Fruit fly (Drosophila melanogaster) whole organism, embryonic: ENCODE results near the gene Shmt.

ENCODE experiments used
- Asciz ChIP-seq: fragments of 200-800 bp; sonication (Bioruptor generic); optimal IDR thresholded peaks from 2 replicates; lab custom pipeline; 2017; ENCODE audit warnings: missing biosample characterization, mild to moderate bottlenecking, missing genetic modification characterization, missing genetic modification reagents
- Atf6 ChIP-seq: fragments of 200-800 bp; sonication (Bioruptor generic); IDR thresholded peaks from 2 replicates; pipeline ENCODE4 v1.3.6; 2022; ENCODE audit warnings: missing biosample characterization, missing genetic modification characterization
- Bteb2 ChIP-seq: fragments of 200-800 bp; sonication (Bioruptor generic); optimal IDR thresholded peaks from 2 replicates; lab custom pipeline; 2016; ENCODE audit warnings: missing biosample characterization, missing genetic modification characterization
- CG10209 ChIP-seq: fragments of 200-800 bp; sonication (Bioruptor generic); optimal IDR thresholded peaks from 3 replicates; lab custom pipeline; 2017; ENCODE audit warnings: missing biosample characterization, mild to moderate bottlenecking, missing genetic modification characterization, missing genetic modification reagents
- CG10431 ChIP-seq: fragments of 200-800 bp; sonication (Bioruptor generic); optimal IDR thresholded peaks from 3 replicates; lab custom pipeline; 2018; ENCODE audit warnings: missing biosample characterization, mild to moderate bottlenecking, missing genetic modification characterization
- CG11247 ChIP-seq: fragments of 200-800 bp; sonication (Bioruptor generic); IDR thresholded peaks from 2 replicates; pipeline ENCODE4 v1.3.6; 2022; ENCODE audit warnings: missing biosample characterization, missing genetic modification characterization
- CG11456 ChIP-seq: fragments of 200-800 bp; sonication (Bioruptor generic); IDR thresholded peaks from 3 replicates; pipeline ENCODE4 v1.3.6; 2022; ENCODE audit warnings: missing biosample characterization, missing genetic modification characterization
- CG11504 ChIP-seq: fragments of 200-800 bp; sonication (Bioruptor generic); optimal IDR thresholded peaks from 3 replicates; lab custom pipeline; 2019; ENCODE audit warnings: missing biosample characterization, mild to moderate bottlenecking, missing genetic modification characterization, moderate library complexity
- CG11695 ChIP-seq: fragments of 200-800 bp; sonication (Bioruptor generic); IDR thresholded peaks from 3 replicates; pipeline ENCODE4 v1.3.6; 2022; ENCODE audit warnings: missing biosample characterization, missing genetic modification characterization
- CG11723 ChIP-seq: fragments of 200-800 bp; sonication (Bioruptor generic); optimal IDR thresholded peaks from 2 replicates; lab custom pipeline; 2017; ENCODE audit warnings: missing biosample characterization, mild to moderate bottlenecking, missing genetic modification characterization
- CG12391 ChIP-seq: fragments of 200-800 bp; sonication (Bioruptor generic); optimal IDR thresholded peaks from 3 replicates; lab custom pipeline; 2018; ENCODE audit warnings: missing biosample characterization, mild to moderate bottlenecking, missing genetic modification characterization, moderate library complexity
- CG12659 ChIP-seq: fragments of 200-800 bp; sonication (Bioruptor generic); optimal IDR thresholded peaks from 3 replicates; lab custom pipeline; 2017; ENCODE audit warnings: mild to moderate bottlenecking, missing biosample characterization, missing genetic modification reagents, missing genetic modification characterization
- CG13424 ChIP-seq: fragments of 200-800 bp; sonication (Bioruptor generic); optimal IDR thresholded peaks from 2 replicates; lab custom pipeline; 2019; ENCODE audit warnings: missing biosample characterization, mild to moderate bottlenecking, missing genetic modification characterization, moderate library complexity
- CG13894 ChIP-seq: fragments of 200-800 bp; sonication (Bioruptor generic); optimal IDR thresholded peaks from 3 replicates; lab custom pipeline; 2018; ENCODE audit warnings: missing biosample characterization, mild to moderate bottlenecking, missing genetic modification characterization, moderate library complexity
- CG14441 ChIP-seq: fragments of 200-800 bp; sonication (Bioruptor generic); IDR thresholded peaks from 2 replicates; pipeline ENCODE4 v1.3.6; 2022; ENCODE audit warnings: missing biosample characterization, missing genetic modification characterization
- CG15514 ChIP-seq: fragments of 200-800 bp; sonication (Bioruptor generic); optimal IDR thresholded peaks from 3 replicates; lab custom pipeline; 2017; ENCODE audit warnings: missing biosample characterization, missing genetic modification characterization, mild to moderate bottlenecking, moderate library complexity, missing genetic modification reagents
- CG17328 ChIP-seq: fragments of 200-800 bp; sonication (Bioruptor generic); IDR thresholded peaks from 2 replicates; pipeline ENCODE4 v1.3.6; 2022; ENCODE audit warnings: missing biosample characterization, missing genetic modification characterization
- CG31388 ChIP-seq: fragments of 200-800 bp; sonication (Bioruptor generic); optimal IDR thresholded peaks from 2 replicates; lab custom pipeline; 2016; ENCODE audit warnings: missing biosample characterization, missing genetic modification characterization
- CG32532 ChIP-seq: fragments of 200-800 bp; sonication (Bioruptor generic); IDR thresholded peaks from 2 replicates; pipeline ENCODE4 v1.3.6; 2022; ENCODE audit warnings: missing biosample characterization, missing genetic modification characterization
- CG33557 ChIP-seq: fragments of 200-800 bp; sonication (Bioruptor generic); optimal IDR thresholded peaks from 2 replicates; lab custom pipeline; 2019; ENCODE audit warnings: missing biosample characterization, mild to moderate bottlenecking, missing genetic modification characterization, moderate library complexity
- CG34376 ChIP-seq: fragments of 200-800 bp; sonication (Bioruptor generic); optimal IDR thresholded peaks from 2 replicates; lab custom pipeline; 2018; ENCODE audit warnings: missing biosample characterization, mild to moderate bottlenecking, missing genetic modification characterization
- CG6765 ChIP-seq: fragments of 200-800 bp; sonication (Bioruptor generic); optimal IDR thresholded peaks from 3 replicates; lab custom pipeline; 2017; ENCODE audit warnings: missing biosample characterization, mild to moderate bottlenecking, missing genetic modification characterization
- CG7963 ChIP-seq: fragments of 200-800 bp; sonication (Bioruptor generic); IDR thresholded peaks from 3 replicates; pipeline ENCODE4 v1.3.6; 2022; ENCODE audit warnings: missing biosample characterization, missing genetic modification characterization; ENCODE audit not compliant: partially characterized antibody
- CG9609 ChIP-seq: fragments of 200-800 bp; sonication (Bioruptor generic); optimal IDR thresholded peaks from 3 replicates; lab custom pipeline; 2016; ENCODE audit warnings: missing biosample characterization, missing genetic modification characterization
- CG9876 ChIP-seq: fragments of 200-800 bp; sonication (Bioruptor generic); optimal IDR thresholded peaks from 2 replicates; lab custom pipeline; 2016; ENCODE audit warnings: missing biosample characterization, missing genetic modification characterization
- CG9932 ChIP-seq: fragments of 200-800 bp; sonication (Bioruptor generic); IDR thresholded peaks from 2 replicates; pipeline ENCODE4 v1.3.6; 2022; ENCODE audit warnings: missing biosample characterization, missing genetic modification characterization
- Deaf1 ChIP-seq: fragments of 200-800 bp; optimal IDR thresholded peaks from 3 replicates; lab custom pipeline; 2019; ENCODE audit warnings: missing biosample characterization, mild to moderate bottlenecking, missing genetic modification characterization, moderate library complexity
- Dll ChIP-seq: fragments of 200-800 bp; sonication (Bioruptor generic); IDR thresholded peaks from 4 replicates; pipeline ENCODE4 v1.3.6; 2022; ENCODE audit warnings: missing biosample characterization, missing genetic modification characterization; ENCODE audit not compliant: partially characterized antibody
- Dp ChIP-seq: fragments of 200-800 bp; sonication (Bioruptor generic); optimal IDR thresholded peaks from 2 replicates; lab custom pipeline; 2018; ENCODE audit warnings: missing biosample characterization, mild to moderate bottlenecking, missing genetic modification characterization, moderate library complexity
- E2f1 ChIP-seq: fragments of 200-800 bp; sonication (Bioruptor generic); IDR thresholded peaks from 2 replicates; pipeline ENCODE4 v1.3.6; 2022; ENCODE audit warnings: missing biosample characterization, missing genetic modification characterization
- Gsc ChIP-seq: fragments of 200-800 bp; sonication (Bioruptor generic); IDR thresholded peaks from 2 replicates; pipeline ENCODE4 v1.3.6; 2022; ENCODE audit warnings: missing biosample characterization, missing genetic modification characterization
- HHEX ChIP-seq: fragments of 200-800 bp; sonication (Bioruptor generic); optimal IDR thresholded peaks from 3 replicates; lab custom pipeline; 2017; ENCODE audit warnings: missing biosample characterization, mild to moderate bottlenecking, missing genetic modification characterization, missing genetic modification reagents
- Hr51 ChIP-seq, 2 experiments: fragments of 200-800 bp; sonication (Bioruptor generic); optimal IDR thresholded peaks; 2 replicates in 1 of 2; 3 replicates in 1 of 2; lab custom pipeline; 2016 to 2018; ENCODE audit warnings: missing biosample characterization in 2 of 2, missing genetic modification characterization in 2 of 2, mild to moderate bottlenecking in 1 of 2, moderate library complexity in 1 of 2
- Max ChIP-seq: fragments of 200-800 bp; sonication (Bioruptor generic); optimal IDR thresholded peaks from 2 replicates; lab custom pipeline; 2016; ENCODE audit warnings: missing biosample characterization, mild to moderate bottlenecking, missing genetic modification characterization
- NC2β ChIP-seq: fragments of 200-800 bp; sonication (Bioruptor generic); optimal IDR thresholded peaks from 2 replicates; lab custom pipeline; 2016; ENCODE audit warnings: missing biosample characterization, missing genetic modification characterization
- Nf-YC ChIP-seq: fragments of 200-800 bp; optimal IDR thresholded peaks from 3 replicates; lab custom pipeline; 2019; ENCODE audit warnings: missing biosample characterization, mild to moderate bottlenecking, missing genetic modification characterization, moderate library complexity
- Oli ChIP-seq: fragments of 200-800 bp; sonication (Bioruptor generic); optimal IDR thresholded peaks from 2 replicates; lab custom pipeline; 2018; ENCODE audit warnings: missing biosample characterization, mild to moderate bottlenecking, missing genetic modification characterization, moderate library complexity
- Taf1 ChIP-seq: fragments of 200-800 bp; sonication (Bioruptor generic); IDR thresholded peaks from 2 replicates; pipeline ENCODE4 v1.3.6; 2022; ENCODE audit warnings: missing biosample characterization, missing genetic modification characterization
- Xbp1 ChIP-seq: fragments of 200-800 bp; sonication (Bioruptor generic); optimal IDR thresholded peaks from 3 replicates; lab custom pipeline; 2016; ENCODE audit warnings: missing biosample characterization, mild to moderate bottlenecking, missing genetic modification characterization
- ash1 ChIP-seq: fragments of 200-800 bp; sonication (Bioruptor generic); optimal IDR thresholded peaks from 2 replicates; lab custom pipeline; 2018; ENCODE audit warnings: missing biosample characterization, mild to moderate bottlenecking, missing genetic modification characterization
- da ChIP-seq: fragments of 200-800 bp; sonication (Bioruptor generic); optimal IDR thresholded peaks from 2 replicates; lab custom pipeline; 2016; ENCODE audit warnings: missing biosample characterization, missing genetic modification characterization
- gsb ChIP-seq: fragments of 200-800 bp; sonication (Bioruptor generic); IDR thresholded peaks from 2 replicates; pipeline ENCODE4 v1.3.6; 2022; ENCODE audit warnings: missing biosample characterization, missing genetic modification characterization
- nmo ChIP-seq: fragments of 200-800 bp; sonication (Bioruptor generic); optimal IDR thresholded peaks from 2 replicates; lab custom pipeline; 2018; ENCODE audit warnings: missing biosample characterization, mild to moderate bottlenecking, missing genetic modification characterization, moderate library complexity
- odd ChIP-seq: fragments of 200-800 bp; sonication (Bioruptor generic); optimal IDR thresholded peaks from 2 replicates; lab custom pipeline; 2017; ENCODE audit warnings: missing biosample characterization, mild to moderate bottlenecking, missing genetic modification characterization
- ranshi ChIP-seq: fragments of 200-800 bp; sonication (Bioruptor generic); IDR thresholded peaks from 2 replicates; pipeline ENCODE4 v1.3.6; 2022; ENCODE audit warnings: missing biosample characterization, missing genetic modification characterization
- repo ChIP-seq: fragments of 200-800 bp; sonication (Bioruptor generic); optimal IDR thresholded peaks from 2 replicates; lab custom pipeline; 2016; ENCODE audit warnings: missing biosample characterization, missing genetic modification characterization
- run ChIP-seq: fragments of 200-800 bp; sonication (Bioruptor generic); optimal IDR thresholded peaks from 3 replicates; lab custom pipeline; 2018; ENCODE audit warnings: missing biosample characterization, mild to moderate bottlenecking, missing genetic modification characterization
- shn ChIP-seq: fragments of 200-800 bp; sonication (Bioruptor generic); optimal IDR thresholded peaks from 3 replicates; lab custom pipeline; 2016; ENCODE audit warnings: missing biosample characterization, missing genetic modification characterization
- twi ChIP-seq: fragments of 200-800 bp; optimal IDR thresholded peaks from 2 replicates; lab custom pipeline; 2019; ENCODE audit warnings: missing biosample characterization, mild to moderate bottlenecking, missing genetic modification characterization, moderate library complexity
- zf30C ChIP-seq: fragments of 200-800 bp; sonication (Bioruptor generic); optimal IDR thresholded peaks from 3 replicates; lab custom pipeline; 2018; ENCODE audit warnings: missing biosample characterization, mild to moderate bottlenecking, missing genetic modification characterization

Gene Shmt

dm6 chrX:5883394-5883793, 33.2 kb downstream of the Shmt start:
- TF ChIP-seq E2f1 (peak; percentile 37; the same call in 1 of the 2 replicates), CG11723 (GFP tag; lab: Kevin White, UChicago) (no peak), Xbp1 (GFP tag; lab: Kevin White, UChicago) (peak; percentile 66), CG32532 (GFP tag; lab: Robert Waterston, UW) (peak; percentile 71), CG6765 (GFP tag; lab: Kevin White, UChicago) (no peak), CG10431 (no peak), CG9932 (GFP tag; lab: Robert Waterston, UW) (peak; percentile 58; the same call in 1 of the 2 replicates), NC2β (GFP tag; lab: Kevin White, UChicago) (peak; percentile 33), CG15514 (peak; percentile 64), CG10209 (no peak), Atf6 (GFP tag; lab: Robert Waterston, UW) (no peak), Taf1 (GFP tag; lab: Robert Waterston, UW) (0 out of 2 replicates have a peak, but pooled peaks have one; percentile 10), ranshi (peak; percentile 13; the same call in 1 of the 2 replicates), Dll (GFP tag; lab: Robert Waterston, UW) (no peak), CG11247 (GFP tag; lab: Robert Waterston, UW) (peak; percentile 31; the same call in 1 of the 2 replicates), CG9609 (GFP tag; lab: Kevin White, UChicago) (peak; percentile 6), CG34376 (GFP tag; lab: Kevin White, UChicago) (peak; percentile 15), Gsc (GFP tag; lab: Robert Waterston, UW) (no peak), gsb (GFP tag; lab: Robert Waterston, UW) (no peak), Deaf1 (tag; lab: Kevin White, UChicago) (no peak), Asciz (GFP tag; lab: Kevin White, UChicago) (no peak), CG31388 (GFP tag; lab: Kevin White, UChicago) (no peak), CG11456 (peak; percentile 82), CG17328 (GFP tag; lab: Robert Waterston, UW) (peak; percentile 26; the same call in 1 of the 2 replicates), Dp (GFP tag; lab: Kevin White, UChicago) (peak; percentile 84), nmo (GFP tag; lab: Kevin White, UChicago) (peak; percentile 36), zf30C (GFP tag; lab: Kevin White, UChicago) (no peak), repo (GFP tag; lab: Kevin White, UChicago) (peak; percentile 10), shn (GFP tag; lab: Kevin White, UChicago) (peak; percentile 12), CG12659 (GFP tag; lab: Kevin White, UChicago) (peak; percentile 45), CG14441 (GFP tag; lab: Robert Waterston, UW) (0 out of 2 replicates have a peak, but pooled peaks have one; percentile 46), Nf-YC (tag; lab: Kevin White, UChicago) (peak; percentile 33), CG9876 (peak; percentile 0), Bteb2 (GFP tag; lab: Kevin White, UChicago) (no peak), Max (GFP tag; lab: Kevin White, UChicago) (no peak), Hr51 (GFP tag; optimal IDR thresholded peaks at IDR 0.05; lab: Kevin White, UChicago) (peak; percentile 10 to 15), twi (tag; lab: Kevin White, UChicago) (peak; percentile 8), CG12391 (tag; lab: Kevin White, UChicago) (peak; percentile 36), CG33557 (GFP tag; lab: Kevin White, UChicago) (no peak), HHEX (GFP tag; lab: Kevin White, UChicago) (no peak), run (tag; lab: Kevin White, UChicago) (no peak), CG11695 (GFP tag; lab: Robert Waterston, UW) (no peak), da (GFP tag; lab: Kevin White, UChicago) (peak; percentile 17), Oli (tag; lab: Kevin White, UChicago) (no peak), CG13894 (tag; lab: Kevin White, UChicago) (peak; percentile 67), ash1 (GFP tag; lab: Kevin White, UChicago) (no peak), odd (GFP tag; lab: Kevin White, UChicago) (no peak), CG11504 (tag; lab: Kevin White, UChicago) (peak; percentile 47), CG13424 (peak; percentile 1), CG7963 (GFP tag; lab: Robert Waterston, UW) (0 out of 3 replicates have a peak, but pooled peaks have one; percentile 25)
